Fruit fly (Drosophila melanogaster) ovary, adult (tissue): ENCODE results near the gene msl-2.
A peak's percentile ranks its signal among the peaks of the same experiment; 100 is the strongest.

ENCODE experiments used
- CG17801 ChIP-seq: fragments of 200-800 bp; optimal IDR thresholded peaks from 2 replicates; lab custom pipeline; 2019; ENCODE audit warnings: missing biosample characterization, mild to moderate bottlenecking, missing genetic modification characterization, moderate library complexity; ENCODE audit not compliant: partially characterized antibody

msl-2 gene

DNA sequence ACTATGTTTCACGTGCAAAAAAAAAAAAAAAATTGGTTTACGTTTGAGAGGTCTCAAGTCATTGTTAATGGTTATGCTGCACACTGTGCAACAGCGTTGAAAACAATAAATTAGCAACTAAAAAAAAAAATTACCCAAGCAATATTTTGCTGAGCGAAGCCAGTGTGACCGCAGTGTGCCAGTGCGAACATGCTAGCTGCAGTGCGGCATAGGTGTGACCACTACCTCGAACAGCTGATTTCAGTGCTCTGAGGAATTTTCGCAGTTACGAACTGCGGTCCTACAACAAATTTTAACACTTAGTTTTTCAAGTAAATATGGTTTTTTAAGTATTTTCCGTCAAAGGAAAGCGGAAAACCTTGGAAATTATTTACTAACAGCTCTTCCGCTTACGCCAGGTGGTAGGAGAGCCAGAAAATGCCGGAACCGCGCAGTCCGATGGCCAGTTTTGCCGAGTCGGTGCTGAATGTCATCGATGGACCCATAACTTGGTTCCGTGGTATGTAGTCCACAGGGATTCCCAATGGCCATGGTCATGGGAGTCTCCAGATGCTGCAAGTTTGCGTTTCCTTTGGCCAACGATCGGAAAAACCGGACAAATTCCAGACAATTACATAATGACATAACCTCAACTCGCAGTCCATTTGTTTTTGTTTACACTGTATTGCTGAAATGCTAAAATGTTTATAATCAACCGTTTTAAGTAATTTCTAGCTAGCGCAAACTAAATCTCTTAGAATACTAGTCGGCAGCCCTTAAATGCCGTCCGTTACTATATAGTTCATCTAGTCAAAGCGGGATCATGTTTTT, at the start of gene msl-2, which contains the start of gene ND-PDSW:
Gene msl-2 (minus strand): TSS at position 195 of the 810 bp plus-strand sequence.
Gene ND-PDSW (plus strand): TSS at position 240 of the 810 bp plus-strand sequence.
- TF ChIP-seq CG17801 (GFP tag; lab: Kevin White, UChicago) = no peak

dm6 chr2L:3514569-3515191, 48.8 kb upstream of the msl-2 start, which contains the start of the genes LeuRS and CG17593:
Gene LeuRS (minus strand): TSS chr2L:3514656.
Gene CG17593 (plus strand): TSS chr2L:3514872.
- no peak for TF ChIP-seq CG17801 (GFP tag; lab: Kevin White, UChicago)

dm6 chr2L:3510002-3510401, 44.1 kb upstream of the msl-2 start, which contains the start of gene CG31954:
Gene CG31954 (minus strand): TSS chr2L:3510102.
- no peak for TF ChIP-seq CG17801 (GFP tag; lab: Kevin White, UChicago)

DNA sequence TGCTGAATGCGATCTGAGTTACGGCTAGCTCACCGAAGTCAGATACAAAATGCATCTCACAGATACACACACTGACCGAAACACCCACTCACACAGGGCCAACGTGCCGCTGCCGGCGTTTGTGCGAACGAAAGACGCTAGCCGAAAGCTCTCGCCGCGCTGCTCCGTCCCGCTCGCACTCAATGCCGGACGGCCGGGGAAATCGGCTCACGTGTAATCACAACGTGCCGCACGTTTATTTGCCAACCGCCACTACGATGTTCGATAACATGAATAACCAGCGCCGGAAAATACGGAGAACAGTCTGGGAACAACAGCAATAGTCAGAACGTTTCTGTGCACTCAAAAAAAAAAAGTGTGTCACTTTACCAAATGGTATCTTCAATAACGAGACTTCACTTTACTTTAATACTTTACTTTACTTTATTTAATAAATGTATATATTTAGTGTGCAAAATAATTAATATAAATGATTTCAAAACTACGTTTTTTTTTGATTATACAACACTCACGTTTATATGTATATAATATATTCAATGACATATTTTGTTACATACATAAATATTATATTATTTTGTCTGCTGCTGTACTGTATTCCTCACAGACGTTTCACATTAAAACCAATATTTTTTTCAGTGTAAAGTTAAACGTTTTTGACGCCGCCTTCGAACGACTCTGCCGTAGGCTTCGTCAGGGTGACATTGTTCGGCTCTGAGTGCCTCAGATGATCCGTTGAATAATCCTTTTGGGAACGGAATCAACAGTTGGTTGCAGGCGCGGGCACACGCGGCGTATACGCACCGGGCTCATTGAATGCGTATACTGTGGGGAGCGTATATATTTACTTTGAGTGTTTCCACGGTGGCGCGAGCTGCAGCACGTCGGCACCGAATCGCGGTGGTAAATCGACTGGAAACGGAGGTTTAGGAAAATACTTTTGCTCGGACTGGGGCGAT, 41.6 kb upstream of the msl-2 start, which contains the start of gene tim:
Gene tim (minus strand): TSS at position 911 of the 956 bp plus-strand sequence.
- TF ChIP-seq CG17801 (GFP tag; lab: Kevin White, UChicago) = peak; percentile 74

- TF ChIP-seq CG17801 (GFP tag; lab: Kevin White, UChicago) = no peak
Measured at dm6 chr2L:3506806-3507205, 40.9 kb upstream of the msl-2 start.

DNA sequence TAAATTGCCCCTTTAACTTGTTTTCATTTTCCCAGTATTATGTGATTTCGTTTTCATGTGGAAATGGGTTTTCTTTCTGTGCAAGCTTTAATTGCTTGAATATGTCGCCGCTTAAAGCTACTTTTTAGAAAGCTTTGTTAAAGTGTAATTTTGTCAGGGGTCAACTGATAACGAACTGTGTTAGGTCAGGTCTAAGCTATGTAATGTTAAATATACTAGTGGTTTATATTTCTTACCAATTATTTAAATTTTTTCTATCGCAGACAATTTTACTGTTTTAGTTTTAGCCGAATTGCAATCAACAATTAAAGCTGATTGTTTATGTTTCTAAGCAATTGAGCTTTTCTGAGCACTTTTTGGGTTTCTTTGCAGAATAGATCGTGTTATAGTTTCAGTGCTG, 40.4 kb upstream of the msl-2 start:
- TF ChIP-seq CG17801 (GFP tag; lab: Kevin White, UChicago) = no peak

- no peak for TF ChIP-seq CG17801 (GFP tag; lab: Kevin White, UChicago)
Measured at dm6 chr2L:3504851-3505250, 38.9 kb upstream of the msl-2 start.

dm6 chr2L:3495465-3495864, 29.6 kb upstream of the msl-2 start:
- TF ChIP-seq CG17801 (GFP tag; lab: Kevin White, UChicago) = no peak

DNA sequence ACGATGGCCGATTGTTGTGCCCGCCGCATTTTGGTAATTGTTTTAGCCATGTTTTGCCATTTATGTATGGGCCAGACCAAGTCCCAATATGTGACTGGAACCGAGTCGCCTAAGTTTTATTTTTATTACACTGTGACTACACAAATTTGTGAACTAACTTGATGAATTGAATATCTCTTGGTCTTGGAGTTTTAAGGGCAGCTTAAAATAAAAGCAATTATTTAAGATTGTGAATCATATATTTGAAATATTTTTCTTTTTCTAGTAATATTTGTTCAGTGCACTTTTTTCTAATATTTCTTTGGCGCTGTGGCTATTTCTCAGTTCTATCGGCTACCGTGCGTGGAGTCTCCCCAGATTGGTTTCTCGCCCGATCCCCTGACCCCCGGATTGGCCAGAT, 27.6 kb upstream of the msl-2 start:
- no peak for TF ChIP-seq CG17801 (GFP tag; lab: Kevin White, UChicago)

- no peak for TF ChIP-seq CG17801 (GFP tag; lab: Kevin White, UChicago)
Measured at dm6 chr2L:3490971-3491370, 25.1 kb upstream of the msl-2 start, which contains the start of gene CG15414. Gene CG15414 (minus strand): TSS chr2L:3491071.

DNA sequence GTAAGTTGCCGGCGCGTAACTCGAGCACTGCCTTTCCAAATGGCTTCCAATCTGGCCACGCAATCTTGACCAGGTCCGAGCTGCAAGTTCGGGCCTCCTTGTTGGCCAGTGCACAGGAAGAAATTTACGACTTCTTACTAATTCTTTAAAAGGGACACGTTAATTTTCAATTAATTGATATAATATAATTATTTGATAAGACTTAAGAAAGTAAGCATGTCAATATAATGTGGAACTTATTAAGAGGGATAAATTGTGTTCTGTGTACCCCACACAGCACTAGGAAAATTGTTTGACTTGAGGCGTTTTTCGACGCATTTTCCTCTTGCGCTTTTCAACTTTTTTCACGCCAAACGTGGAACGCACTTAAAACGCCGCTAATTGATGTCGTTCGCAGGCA, 19.6 kb upstream of the msl-2 start:
- no peak for TF ChIP-seq CG17801 (GFP tag; lab: Kevin White, UChicago)

- no peak for TF ChIP-seq CG17801 (GFP tag; lab: Kevin White, UChicago)
Measured at dm6 chr2L:3484759-3485158, 18.8 kb upstream of the msl-2 start.

DNA sequence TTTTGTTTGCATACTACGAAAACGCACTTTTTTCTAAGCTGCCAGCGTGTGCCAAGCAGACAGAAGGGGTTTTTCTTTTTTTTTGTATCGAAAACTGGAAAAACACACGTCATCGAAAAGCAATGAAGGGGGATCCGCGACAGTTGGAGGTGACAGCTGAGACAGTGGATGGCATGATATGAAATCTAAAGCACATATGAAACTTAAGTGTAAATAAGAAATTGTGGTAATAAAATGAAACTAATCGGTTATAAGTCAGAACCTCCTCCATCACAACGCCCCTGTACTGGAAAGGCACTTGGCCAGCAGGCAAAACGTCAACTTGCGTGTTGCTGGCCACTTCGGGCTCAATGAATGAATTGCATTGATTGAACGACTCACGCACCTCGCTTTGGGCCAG, 17.8 kb upstream of the msl-2 start:
- no peak for TF ChIP-seq CG17801 (GFP tag; lab: Kevin White, UChicago)

DNA sequence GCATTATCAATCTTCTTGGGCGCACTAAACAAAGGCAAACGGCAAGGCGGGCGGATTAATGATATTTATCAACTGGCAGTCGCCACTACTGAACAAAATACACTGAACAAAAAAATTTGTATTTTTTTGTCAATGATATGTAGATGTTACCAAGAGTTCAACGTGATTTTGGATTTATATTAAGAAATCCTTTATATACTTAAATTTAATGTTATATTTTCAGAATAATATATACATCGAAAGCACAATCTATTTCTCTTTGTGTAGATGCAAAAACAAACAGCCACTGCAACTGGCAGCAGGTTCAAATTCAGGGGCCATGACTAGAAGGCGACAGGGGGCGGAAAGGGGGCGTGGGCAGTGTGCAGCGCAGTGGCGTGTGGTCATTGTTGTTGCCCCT, 16.8 kb upstream of the msl-2 start:
- TF ChIP-seq CG17801 (GFP tag; lab: Kevin White, UChicago) = no peak
